Worm (Caenorhabditis elegans) whole organism, young adult: ENCODE results near the gene C34D4.3.

Experiments
- B0336.3 ChIP-seq: fragments of 200-800 bp; sonication (Bioruptor generic); IDR thresholded peaks from 2 replicates; pipeline ENCODE4 v1.3.6; 2022; ENCODE audit warnings: missing genetic modification characterization, missing compliant biosample characterization
- F33H1.4 ChIP-seq: fragments of 200-800 bp; sonication (Bioruptor generic); IDR thresholded peaks from 2 replicates; pipeline ENCODE4 v1.3.6; 2022; ENCODE audit warnings: missing genetic modification reagents, missing genetic modification characterization, missing compliant biosample characterization
- F57A8.1 ChIP-seq: fragments of 200-800 bp; sonication (Bioruptor generic); optimal IDR thresholded peaks from 2 replicates; lab custom pipeline; 2018; ENCODE audit warnings: mild to moderate bottlenecking, missing genetic modification characterization, moderate library complexity, missing compliant biosample characterization
- Y56A3A.18 ChIP-seq: fragments of 200-800 bp; sonication (Bioruptor generic); IDR thresholded peaks from 2 replicates; pipeline ENCODE4 v1.3.6; 2022; ENCODE audit warnings: missing genetic modification reagents, missing genetic modification characterization, missing compliant biosample characterization
- ama-1 ChIP-seq, 3 experiments: fragments of 150-350 bp in 1 of 3; sonication (generic microtip) in 2 of 3; optimal IDR thresholded peaks; 2 replicates each; lab custom pipeline; 2014 to 2018; ENCODE audit warnings: missing biosample characterization in 2 of 3, missing genetic modification characterization in 2 of 3, missing genetic modification reagents in 2 of 3
- attf-3 ChIP-seq: fragments of 200-800 bp; sonication (Bioruptor generic); conservative IDR thresholded peaks from 2 replicates; pipeline ENCODE4 v1.3.6; 2022; ENCODE audit warnings: missing genetic modification reagents, missing genetic modification characterization, missing compliant biosample characterization
- attf-5 ChIP-seq: fragments of 200-800 bp; sonication (Bioruptor generic); optimal IDR thresholded peaks from 2 replicates; lab custom pipeline; 2018; ENCODE audit warnings: mild to moderate bottlenecking, missing genetic modification characterization, missing compliant biosample characterization
- attf-6 ChIP-seq: fragments of 200-800 bp; sonication (Bioruptor generic); IDR thresholded peaks from 2 replicates; pipeline ENCODE4 v1.3.6; 2022; ENCODE audit warnings: missing genetic modification reagents, missing genetic modification characterization, missing compliant biosample characterization
- bed-2 ChIP-seq: fragments of 200-800 bp; sonication (Bioruptor generic); IDR thresholded peaks from 2 replicates; pipeline ENCODE4 v1.3.6; 2022; ENCODE audit warnings: missing genetic modification reagents, missing genetic modification characterization, missing compliant biosample characterization
- ceh-79 ChIP-seq: sonication (generic microtip); optimal IDR thresholded peaks from 2 replicates; lab custom pipeline; 2017; ENCODE audit warnings: mild to moderate bottlenecking, missing genetic modification characterization, missing compliant biosample characterization
- die-1 ChIP-seq: sonication (generic microtip); optimal IDR thresholded peaks from 2 replicates; lab custom pipeline; 2016; ENCODE audit warnings: missing genotype, mild to moderate bottlenecking, missing genetic modification characterization, missing compliant biosample characterization
- dox-1 ChIP-seq: fragments of 200-800 bp; sonication (Bioruptor generic); IDR thresholded peaks from 2 replicates; pipeline ENCODE4 v1.3.6; 2022; ENCODE audit warnings: missing genetic modification reagents, missing genetic modification characterization, missing compliant biosample characterization
- dpff-1 ChIP-seq: sonication (generic microtip); optimal IDR thresholded peaks from 2 replicates; lab custom pipeline; 2017; ENCODE audit warnings: mild to moderate bottlenecking, missing genetic modification characterization, missing compliant biosample characterization
- dpl-1 ChIP-seq: fragments of 150-350 bp; optimal IDR thresholded peaks from 2 replicates; lab custom pipeline; 2014; ENCODE audit warnings: missing biosample characterization, missing genetic modification reagents, missing genetic modification characterization
- hlh-12 ChIP-seq: sonication (generic microtip); optimal IDR thresholded peaks from 2 replicates; lab custom pipeline; 2016; ENCODE audit warnings: missing genetic modification characterization, missing compliant biosample characterization
- hrde-1 ChIP-seq: sonication (generic microtip); optimal IDR thresholded peaks from 2 replicates; lab custom pipeline; 2016; ENCODE audit warnings: missing genetic modification characterization, mild to moderate bottlenecking, missing compliant biosample characterization, moderate library complexity, missing genotype, missing genetic modification reagents, borderline replicate concordance
- lag-1 ChIP-seq: fragments of 200-800 bp; sonication (Bioruptor generic); IDR thresholded peaks from 2 replicates; pipeline ENCODE4 v1.3.6; 2022; ENCODE audit warnings: missing genetic modification reagents, missing genetic modification characterization, missing compliant biosample characterization
- let-526 ChIP-seq: fragments of 200-800 bp; sonication (Bioruptor generic); IDR thresholded peaks from 2 replicates; pipeline ENCODE4 v1.3.6; 2022; ENCODE audit warnings: missing genetic modification reagents, missing genetic modification characterization, missing compliant biosample characterization
- let-607 ChIP-seq, 2 experiments: fragments of 200-800 bp in 1 of 2; sonication (Bioruptor generic) in 1 of 2; sonication (generic microtip) in 1 of 2; optimal IDR thresholded peaks; 2 replicates each; lab custom pipeline; 2016 to 2018; ENCODE audit warnings: mild to moderate bottlenecking in 2 of 2, missing compliant biosample characterization in 2 of 2, missing genetic modification characterization in 2 of 2, moderate library complexity in 2 of 2, missing genotype in 1 of 2
- lir-1 ChIP-seq: fragments of 200-800 bp; sonication (Bioruptor generic); conservative IDR thresholded peaks from 2 replicates; pipeline ENCODE4 v1.3.6; 2022; ENCODE audit warnings: missing genetic modification reagents, missing genetic modification characterization, missing compliant biosample characterization
- madf-3 ChIP-seq: fragments of 200-800 bp; sonication (Bioruptor generic); IDR thresholded peaks from 2 replicates; pipeline ENCODE4 v1.3.6; 2022; ENCODE audit warnings: missing genetic modification reagents, missing genetic modification characterization, missing compliant biosample characterization
- nfya-1 ChIP-seq: sonication (generic microtip); optimal IDR thresholded peaks from 2 replicates; lab custom pipeline; 2017; ENCODE audit warnings: antibody characterized with exemption, missing compliant biosample characterization, missing genetic modification characterization, borderline replicate concordance; ENCODE audit not compliant: insufficient read depth
- nfya-2 ChIP-seq: fragments of 200-800 bp; sonication (Bioruptor generic); IDR thresholded peaks from 2 replicates; pipeline ENCODE4 v1.3.6; 2022; ENCODE audit warnings: missing genetic modification reagents, missing genetic modification characterization, missing compliant biosample characterization
- pbrm-1 ChIP-seq: fragments of 200-800 bp; sonication (Bioruptor generic); IDR thresholded peaks from 2 replicates; pipeline ENCODE4 v1.3.6; 2022; ENCODE audit warnings: missing genetic modification reagents, missing genetic modification characterization, missing compliant biosample characterization
- pha-4 ChIP-seq: fragments of 150-350 bp; sonication (generic microtip); optimal IDR thresholded peaks from 2 replicates; lab custom pipeline; 2014; ENCODE audit warnings: missing biosample characterization, missing genetic modification reagents, missing genetic modification characterization
- rcor-1 ChIP-seq: fragments of 200-800 bp; sonication (Bioruptor generic); IDR thresholded peaks from 2 replicates; pipeline ENCODE4 v1.3.6; 2022; ENCODE audit warnings: missing genetic modification reagents, missing genetic modification characterization, missing compliant biosample characterization
- snpc-4 ChIP-seq, 5 experiments: fragments of 150-350 bp in 1 of 5; sonication (generic microtip) in 4 of 5; optimal IDR thresholded peaks; 2 replicates each; lab custom pipeline; 2014 to 2018; ENCODE audit warnings: missing genetic modification characterization in 5 of 5, missing biosample characterization in 3 of 5, antibody characterized with exemption in 2 of 5, mild to moderate bottlenecking in 2 of 5, missing compliant biosample characterization in 2 of 5, missing genotype in 2 of 5, moderate library complexity in 2 of 5, missing genetic modification reagents in 1 of 5
- tbp1 ChIP-seq: fragments of 200-800 bp; sonication (Bioruptor generic); optimal IDR thresholded peaks from 2 replicates; lab custom pipeline; 2018; ENCODE audit warnings: mild to moderate bottlenecking, missing genetic modification characterization, missing compliant biosample characterization
- unc-130 ChIP-seq: sonication (generic microtip); optimal IDR thresholded peaks from 2 replicates; lab custom pipeline; 2016; ENCODE audit warnings: missing genetic modification reagents, missing genetic modification characterization, missing compliant biosample characterization
- ztf-25 ChIP-seq: fragments of 200-800 bp; sonication (Bioruptor generic); IDR thresholded peaks from 2 replicates; pipeline ENCODE4 v1.3.6; 2022; ENCODE audit warnings: missing genetic modification reagents, missing genetic modification characterization, missing compliant biosample characterization
- ztf-26 ChIP-seq: sonication (generic microtip); optimal IDR thresholded peaks from 2 replicates; lab custom pipeline; 2017; ENCODE audit warnings: missing genetic modification characterization, missing compliant biosample characterization
- ztf-28 ChIP-seq: fragments of 200-800 bp; sonication (Bioruptor generic); IDR thresholded peaks from 2 replicates; pipeline ENCODE4 v1.3.6; 2022; ENCODE audit warnings: missing genetic modification reagents, missing genetic modification characterization, missing compliant biosample characterization
- ztf-6 ChIP-seq: fragments of 200-800 bp; sonication (Bioruptor generic); IDR thresholded peaks from 2 replicates; pipeline ENCODE4 v1.3.6; 2022; ENCODE audit warnings: missing genetic modification reagents, missing genetic modification characterization, missing compliant biosample characterization

C34D4.3 gene

DNA sequence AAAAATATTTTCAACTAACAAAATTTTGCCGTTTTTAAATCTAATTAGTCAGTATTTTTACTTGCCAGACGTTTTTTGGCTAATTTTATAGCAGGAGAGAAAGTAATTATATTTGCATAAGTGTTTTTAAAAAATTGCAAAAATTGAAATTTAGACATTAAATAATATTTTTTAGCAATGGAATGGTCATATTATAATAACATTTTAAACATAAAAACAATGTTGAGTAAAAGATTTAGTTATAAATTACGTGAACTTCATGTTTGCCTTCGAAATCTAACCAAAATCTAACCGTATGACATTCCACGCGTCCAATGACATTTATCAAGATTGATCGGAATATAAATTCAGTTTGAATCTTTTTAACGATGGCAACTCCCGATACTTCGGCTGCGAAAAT lies 894 bp downstream of the C34D4.3 start, which contains the start of gene C34D4.2 (continued):
- no peak for TF ChIP-seq ztf-28 (GFP tag; lab: Robert Waterston, UW)

DNA sequence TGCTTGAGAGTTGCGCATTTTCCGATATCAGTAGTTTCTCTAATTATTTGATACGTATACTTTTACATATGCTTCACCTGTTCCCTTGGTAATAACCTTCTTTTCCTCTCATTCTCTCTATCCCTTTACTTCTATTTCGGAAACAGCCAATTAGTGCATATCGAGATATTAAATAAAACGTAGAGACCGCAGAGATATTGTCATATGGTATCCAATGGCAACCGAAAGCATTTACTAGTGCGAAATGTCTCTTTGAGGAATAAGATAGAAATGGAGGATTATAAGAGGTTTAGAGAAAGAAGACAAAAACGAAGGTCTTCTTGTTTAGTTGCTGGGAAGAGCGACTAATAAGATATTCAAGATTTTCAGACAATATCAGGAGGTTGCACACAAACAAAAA lies 2.9 kb downstream of the C34D4.3 start, which contains the start of gene maph-9:
maph-9 (plus strand) TSS at position 273 of the 400 bp plus-strand sequence.
- no peak for TF ChIP-seq hlh-12 (tag; lab: Kevin White, UChicago)
- TF ChIP-seq ztf-26 (tag; lab: Kevin White, UChicago), result no peak
- TF ChIP-seq ztf-6, result no peak
- TF ChIP-seq lag-1 (GFP tag; lab: Robert Waterston, UW), result no peak
- no peak for TF ChIP-seq nfya-1 (tag; lab: Kevin White, UChicago)
- no peak for TF ChIP-seq nfya-2
- TF ChIP-seq bed-2 (GFP tag; lab: Robert Waterston, UW), result no peak
- TF ChIP-seq dox-1 (GFP tag; lab: Robert Waterston, UW), result no peak
- no peak for TF ChIP-seq lir-1
- no peak for TF ChIP-seq ceh-79 (tag; lab: Kevin White, UChicago)
- TF ChIP-seq Y56A3A.18 (GFP tag; lab: Robert Waterston, UW), result no peak
- TF ChIP-seq tbp1 (GFP tag; lab: Kevin White, UChicago), result no peak
- TF ChIP-seq F33H1.4 (GFP tag; lab: Robert Waterston, UW), result no peak
- no peak for TF ChIP-seq B0336.3 (GFP tag; lab: Robert Waterston, UW)
- TF ChIP-seq ztf-25 (GFP tag; lab: Robert Waterston, UW), result no peak
- no peak for TF ChIP-seq pha-4 (tag; lab: Kevin White, UChicago)
- TF ChIP-seq attf-3, result no peak
- TF ChIP-seq unc-130 (GFP tag; lab: Kevin White, UChicago), result no peak

DNA sequence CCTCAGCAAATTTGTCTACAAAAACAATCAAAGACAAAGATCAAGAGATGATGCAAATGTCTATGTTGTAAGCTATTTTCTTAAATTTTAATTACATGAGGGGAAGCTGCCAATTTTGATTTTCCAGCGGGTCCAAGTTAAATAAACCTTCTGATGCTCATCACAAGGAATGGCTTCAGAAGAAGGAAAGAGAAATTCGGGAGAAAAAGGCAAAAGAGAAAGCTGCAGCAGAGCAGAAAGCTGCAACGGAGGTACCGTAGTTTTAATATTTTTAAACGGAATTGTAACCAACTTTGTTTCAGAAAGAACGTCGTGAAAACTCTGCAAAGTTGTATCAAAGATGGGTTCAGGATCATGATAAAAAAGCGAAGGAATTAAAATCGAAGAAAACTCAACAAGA lies 4.7 kb downstream of the C34D4.3 start:
- TF ChIP-seq let-526 (GFP tag; lab: Robert Waterston, UW) (no peak), F57A8.1 (no peak), dpl-1 (GFP tag; lab: Kevin White, UChicago) (no peak), attf-6 (GFP tag; lab: Robert Waterston, UW) (no peak), ama-1 (optimal IDR thresholded peaks at IDR 0.05; lab: Kevin White, UChicago) (no peak), ama-1 (GFP tag; optimal IDR thresholded peaks at IDR 0.05; lab: Kevin White, UChicago) (no peak), let-607 (tag; optimal IDR thresholded peaks at IDR 0.05; lab: Kevin White, UChicago) (no peak), attf-5 (GFP tag; lab: Kevin White, UChicago) (no peak), attf-3 (no peak), dpff-1 (no peak), die-1 (tag; lab: Kevin White, UChicago) (no peak), pbrm-1 (no peak), snpc-4 (GFP tag; optimal IDR thresholded peaks at IDR 0.05; lab: Kevin White, UChicago) (no peak), snpc-4 (tag; optimal IDR thresholded peaks at IDR 0.05; lab: Kevin White, UChicago) (no peak), madf-3 (no peak)

DNA sequence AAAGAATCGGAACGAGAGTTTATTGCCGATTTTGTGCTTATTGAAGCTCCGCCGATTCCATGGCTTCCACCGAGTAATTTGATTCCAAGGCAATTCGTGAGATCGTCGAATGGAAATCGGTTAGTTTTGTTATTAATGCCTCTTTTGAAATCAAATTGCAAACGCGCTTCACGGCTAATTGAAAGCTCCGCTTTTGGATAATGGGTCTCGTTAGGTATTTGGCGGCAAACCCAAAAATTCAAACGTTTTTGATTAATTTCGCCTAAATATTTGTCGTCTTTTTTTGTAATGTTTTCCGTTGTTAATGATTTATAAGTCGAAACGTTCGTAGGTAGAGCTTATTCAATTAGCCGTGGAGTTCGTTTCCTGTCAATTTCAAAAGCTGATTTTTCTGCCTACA lies 6.1 kb downstream of the C34D4.3 start:
- TF ChIP-seq hrde-1 (tag; lab: Kevin White, UChicago), result peak; percentile 11
- no peak for TF ChIP-seq rcor-1
